Worm (Caenorhabditis elegans) whole organism, mixed stage, embryonic: ENCODE measurements around the gene F26D2.16.

Experiments used
- M03D4.4 ChIP-seq: sonication (generic microtip); optimal IDR thresholded peaks from 2 replicates; lab custom pipeline; 2017; ENCODE audit warnings: mild to moderate bottlenecking, missing genetic modification characterization, missing compliant biosample characterization
- bed-3 ChIP-seq: fragments of 200-800 bp; sonication (Bioruptor generic); optimal IDR thresholded peaks from 3 replicates; lab custom pipeline; 2018; ENCODE audit warnings: mild to moderate bottlenecking, missing genetic modification characterization, moderate library complexity, missing compliant biosample characterization
- blmp-1 ChIP-seq: fragments of 150-350 bp; optimal IDR thresholded peaks from 2 replicates; lab custom pipeline; 2014; ENCODE audit warnings: missing biosample characterization, missing genetic modification characterization
- ceh-43 ChIP-seq: fragments of 200-800 bp; sonication (Bioruptor generic); optimal IDR thresholded peaks from 2 replicates; lab custom pipeline; 2018; ENCODE audit warnings: mild to moderate bottlenecking, missing genetic modification characterization, moderate library complexity, missing compliant biosample characterization
- ceh-83 ChIP-seq: fragments of 200-800 bp; sonication (Bioruptor generic); optimal IDR thresholded peaks from 2 replicates; lab custom pipeline; 2018; ENCODE audit warnings: mild to moderate bottlenecking, missing genetic modification characterization, missing compliant biosample characterization
- ces-1 ChIP-seq: fragments of 150-350 bp; optimal IDR thresholded peaks from 2 replicates; lab custom pipeline; 2014; ENCODE audit warnings: missing biosample characterization, missing genetic modification reagents, missing genetic modification characterization
- cnd-1 ChIP-seq: fragments of 200-800 bp; sonication (Bioruptor generic); optimal IDR thresholded peaks from 2 replicates; lab custom pipeline; 2018; ENCODE audit warnings: mild to moderate bottlenecking, missing genetic modification characterization, missing compliant biosample characterization
- drap-1 ChIP-seq: fragments of 200-800 bp; sonication (Bioruptor generic); optimal IDR thresholded peaks from 3 replicates; lab custom pipeline; 2018; ENCODE audit warnings: mild to moderate bottlenecking, missing genetic modification characterization, missing compliant biosample characterization
- elt-1 ChIP-seq: sonication (generic microtip); optimal IDR thresholded peaks from 2 replicates; lab custom pipeline; 2017; ENCODE audit warnings: missing genetic modification characterization, mild to moderate bottlenecking, missing compliant biosample characterization, antibody characterized with exemption, moderate library complexity, borderline replicate concordance; ENCODE audit not compliant: insufficient read depth
- elt-3 ChIP-seq: fragments of 150-350 bp; optimal IDR thresholded peaks from 2 replicates; lab custom pipeline; 2014; ENCODE audit warnings: missing biosample characterization, missing genetic modification characterization
- flh-1 ChIP-seq: fragments of 200-800 bp; sonication (Bioruptor generic); optimal IDR thresholded peaks from 2 replicates; lab custom pipeline; 2018; ENCODE audit warnings: mild to moderate bottlenecking, missing genetic modification characterization, moderate library complexity, missing compliant biosample characterization
- ham-2 ChIP-seq: fragments of 200-800 bp; sonication (Bioruptor generic); optimal IDR thresholded peaks from 2 replicates; lab custom pipeline; 2018; ENCODE audit warnings: mild to moderate bottlenecking, missing genetic modification characterization, missing compliant biosample characterization
- hlh-1 ChIP-seq: fragments of 150-350 bp; optimal IDR thresholded peaks from 2 replicates; lab custom pipeline; 2014; ENCODE audit warnings: missing biosample characterization, missing genetic modification reagents, missing genetic modification characterization
- lin-32 ChIP-seq: fragments of 200-800 bp; sonication (Bioruptor generic); optimal IDR thresholded peaks from 2 replicates; lab custom pipeline; 2018; ENCODE audit warnings: mild to moderate bottlenecking, missing genetic modification characterization, missing compliant biosample characterization
- lsy-2 ChIP-seq: fragments of 150-350 bp; optimal IDR thresholded peaks from 2 replicates; lab custom pipeline; 2014; ENCODE audit warnings: missing biosample characterization, missing genetic modification characterization
- mab-5 ChIP-seq: fragments of 150-350 bp; optimal IDR thresholded peaks from 2 replicates; lab custom pipeline; 2014; ENCODE audit warnings: missing biosample characterization, missing genetic modification characterization
- mls-2 ChIP-seq: sonication (generic microtip); optimal IDR thresholded peaks from 2 replicates; lab custom pipeline; 2016; ENCODE audit warnings: mild to moderate bottlenecking, missing genetic modification characterization, moderate library complexity, missing compliant biosample characterization
- nhr-12 ChIP-seq: fragments of 150-350 bp; optimal IDR thresholded peaks from 2 replicates; lab custom pipeline; 2014; ENCODE audit warnings: missing biosample characterization, missing genetic modification characterization
- nhr-237 ChIP-seq: fragments of 150-350 bp; optimal IDR thresholded peaks from 2 replicates; lab custom pipeline; 2014; ENCODE audit warnings: missing biosample characterization, missing genetic modification characterization
- nhr-28 ChIP-seq: fragments of 150-350 bp; optimal IDR thresholded peaks from 2 replicates; lab custom pipeline; 2014; ENCODE audit warnings: missing biosample characterization, missing genetic modification characterization
- nhr-76 ChIP-seq: sonication (generic microtip); optimal IDR thresholded peaks from 2 replicates; lab custom pipeline; 2017; ENCODE audit warnings: missing biosample characterization, missing genetic modification characterization
- sem-2 ChIP-seq: fragments of 200-800 bp; sonication (Bioruptor generic); optimal IDR thresholded peaks from 2 replicates; lab custom pipeline; 2018; ENCODE audit warnings: mild to moderate bottlenecking, missing genetic modification characterization, missing compliant biosample characterization
- snpc-4 ChIP-seq: fragments of 150-350 bp; optimal IDR thresholded peaks from 2 replicates; lab custom pipeline; 2014; ENCODE audit warnings: missing biosample characterization, missing genetic modification characterization
- tbx-8 ChIP-seq: fragments of 200-800 bp; sonication (Bioruptor generic); optimal IDR thresholded peaks from 2 replicates; lab custom pipeline; 2018; ENCODE audit warnings: mild to moderate bottlenecking, missing genetic modification characterization, moderate library complexity, missing compliant biosample characterization
- unc-120 ChIP-seq: sonication (generic microtip); optimal IDR thresholded peaks from 2 replicates; lab custom pipeline; 2017; ENCODE audit warnings: missing genetic modification characterization, missing compliant biosample characterization; ENCODE audit not compliant: poor library complexity, severe bottlenecking
- unc-39 ChIP-seq: fragments of 150-350 bp; optimal IDR thresholded peaks from 2 replicates; lab custom pipeline; 2014; ENCODE audit warnings: missing biosample characterization, missing genetic modification characterization
- unc-62 ChIP-seq: fragments of 150-350 bp; optimal IDR thresholded peaks from 2 replicates; lab custom pipeline; 2014; ENCODE audit warnings: missing biosample characterization, missing genetic modification reagents, missing genetic modification characterization
- zip-8 ChIP-seq: fragments of 150-350 bp; optimal IDR thresholded peaks from 2 replicates; lab custom pipeline; 2014; ENCODE audit warnings: missing biosample characterization, missing genetic modification characterization
- ztf-11 ChIP-seq: fragments of 150-350 bp; optimal IDR thresholded peaks from 2 replicates; lab custom pipeline; 2014; ENCODE audit warnings: missing biosample characterization, missing genetic modification characterization

The F26D2.16 gene

DNA sequence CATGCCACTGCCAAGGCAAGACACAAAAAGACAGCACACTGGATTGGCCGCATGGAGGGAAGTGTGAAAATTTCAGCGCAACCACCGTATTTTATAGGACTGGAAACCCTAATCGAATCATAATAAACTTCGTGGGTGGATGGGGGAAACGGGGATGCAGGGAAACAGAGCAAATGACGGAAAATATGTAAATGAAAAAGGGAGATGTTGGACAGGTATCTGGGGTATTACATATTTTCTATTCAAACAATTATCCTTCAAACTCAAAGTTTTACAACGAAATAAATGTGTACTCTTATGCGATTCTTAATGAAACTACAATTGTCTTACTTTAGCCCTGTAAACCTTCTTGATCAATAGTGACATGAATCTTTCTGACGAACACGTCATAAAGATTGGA is at the start of gene F26D2.16:
Gene F26D2.16 (minus strand): TSS at position 101 of the 400 bp plus-strand sequence.
- TF ChIP-seq mls-2 (tag; lab: Kevin White, UChicago), result no peak
- TF ChIP-seq unc-39 (tag; lab: Kevin White, UChicago), result no peak
- no peak for TF ChIP-seq lsy-2 (tag; lab: Kevin White, UChicago)
- TF ChIP-seq cnd-1 (tag; lab: Kevin White, UChicago), result no peak
- TF ChIP-seq elt-1 (tag; lab: Kevin White, UChicago), result no peak
- no peak for TF ChIP-seq M03D4.4
- no peak for TF ChIP-seq ham-2 (GFP tag; lab: Kevin White, UChicago)

DNA sequence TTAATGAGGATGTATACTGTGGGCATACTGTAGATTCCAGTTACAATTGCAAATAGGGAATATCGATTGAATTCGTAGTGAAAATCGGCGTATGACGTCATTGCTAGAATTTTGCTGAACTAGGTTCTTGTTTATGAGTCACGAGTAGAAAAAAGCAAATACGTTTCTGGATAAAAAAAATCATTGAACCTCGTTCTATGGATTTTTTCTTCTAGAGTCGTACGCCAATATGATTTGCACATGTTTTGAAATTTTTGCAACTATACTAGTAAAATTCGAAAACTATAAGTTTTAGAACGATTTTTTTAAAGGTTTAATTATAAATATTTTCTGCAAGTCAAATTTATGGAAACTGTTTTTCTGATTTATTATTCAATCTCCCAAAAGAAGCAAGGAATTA is 48.2 kb upstream of the F26D2.16 start, which contains the start of gene sru-44:
Gene sru-44 (minus strand): TSS at position 101 of the 400 bp plus-strand sequence.
- TF ChIP-seq blmp-1 (no peak), flh-1 (GFP tag; lab: Kevin White, UChicago) (no peak), ceh-43 (GFP tag; lab: Kevin White, UChicago) (no peak), nhr-76 (tag; lab: Kevin White, UChicago) (no peak), ham-2 (GFP tag; lab: Kevin White, UChicago) (no peak), mab-5 (tag; lab: Kevin White, UChicago) (no peak), cnd-1 (tag; lab: Kevin White, UChicago) (no peak), unc-120 (tag; lab: Kevin White, UChicago) (no peak), lin-32 (GFP tag; lab: Kevin White, UChicago) (no peak), nhr-237 (no peak), nhr-12 (no peak), zip-8 (no peak), elt-1 (tag; lab: Kevin White, UChicago) (no peak)

DNA sequence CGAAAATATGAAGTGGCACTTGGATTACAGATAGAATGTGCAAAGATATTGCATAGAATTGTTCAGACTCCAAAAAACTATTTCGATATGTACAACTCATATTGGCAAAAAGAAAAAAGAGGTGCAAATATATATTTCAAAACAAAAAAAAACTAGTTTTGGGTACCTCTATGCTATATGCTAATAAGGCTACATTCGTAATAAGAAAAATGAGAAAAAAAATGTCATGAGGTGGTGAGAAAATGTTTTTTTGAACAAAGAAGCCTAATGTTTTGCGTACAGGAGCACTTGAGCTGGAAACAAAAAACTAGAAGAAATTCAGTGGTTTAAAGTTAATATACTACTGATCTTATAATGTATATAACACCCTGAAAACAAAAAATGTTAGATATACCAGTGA is 41.2 kb upstream of the F26D2.16 start, which contains the start of gene srh-142:
Gene srh-142 (minus strand): TSS at position 101 of the 400 bp plus-strand sequence.
- TF ChIP-seq lsy-2 (tag; lab: Kevin White, UChicago), result no peak
- TF ChIP-seq unc-62, result no peak
- no peak for TF ChIP-seq nhr-12
- no peak for TF ChIP-seq hlh-1 (tag; lab: Kevin White, UChicago)
- no peak for TF ChIP-seq tbx-8
- TF ChIP-seq nhr-28, result no peak
- no peak for TF ChIP-seq elt-1 (tag; lab: Kevin White, UChicago)
- no peak for TF ChIP-seq elt-3 (tag; lab: Kevin White, UChicago)
- no peak for TF ChIP-seq mls-2 (tag; lab: Kevin White, UChicago)
- TF ChIP-seq blmp-1, result no peak
- TF ChIP-seq sem-2 (GFP tag; lab: Kevin White, UChicago), result no peak
- TF ChIP-seq cnd-1 (tag; lab: Kevin White, UChicago), result no peak
- no peak for TF ChIP-seq unc-39 (tag; lab: Kevin White, UChicago)
- no peak for TF ChIP-seq ceh-83 (GFP tag; lab: Kevin White, UChicago)
- TF ChIP-seq M03D4.4, result no peak
- TF ChIP-seq ztf-11 (tag; lab: Kevin White, UChicago), result no peak
- TF ChIP-seq unc-120 (tag; lab: Kevin White, UChicago), result no peak
- TF ChIP-seq bed-3 (GFP tag; lab: Kevin White, UChicago), result no peak

DNA sequence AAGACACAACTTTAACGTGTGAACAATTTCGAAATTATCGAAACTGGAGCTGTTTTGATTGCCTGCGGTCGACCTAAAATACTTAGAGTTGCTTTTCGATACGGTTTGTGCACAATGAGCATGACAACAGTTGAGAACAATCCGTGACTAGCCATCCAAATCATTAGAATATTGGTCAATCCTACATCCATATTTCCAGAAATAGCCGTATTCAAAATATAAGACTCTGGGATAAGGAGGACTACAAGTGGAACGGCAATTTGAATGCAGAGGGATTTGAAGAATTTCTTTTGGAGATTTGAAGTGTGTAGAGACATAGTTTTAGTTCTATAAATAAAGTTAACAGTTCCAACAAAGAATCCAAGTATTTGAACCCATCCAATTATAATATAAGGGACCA is 39.7 kb upstream of the F26D2.16 start:
- TF ChIP-seq unc-62 (no peak), cnd-1 (tag; lab: Kevin White, UChicago) (no peak), M03D4.4 (no peak), bed-3 (GFP tag; lab: Kevin White, UChicago) (no peak)

DNA sequence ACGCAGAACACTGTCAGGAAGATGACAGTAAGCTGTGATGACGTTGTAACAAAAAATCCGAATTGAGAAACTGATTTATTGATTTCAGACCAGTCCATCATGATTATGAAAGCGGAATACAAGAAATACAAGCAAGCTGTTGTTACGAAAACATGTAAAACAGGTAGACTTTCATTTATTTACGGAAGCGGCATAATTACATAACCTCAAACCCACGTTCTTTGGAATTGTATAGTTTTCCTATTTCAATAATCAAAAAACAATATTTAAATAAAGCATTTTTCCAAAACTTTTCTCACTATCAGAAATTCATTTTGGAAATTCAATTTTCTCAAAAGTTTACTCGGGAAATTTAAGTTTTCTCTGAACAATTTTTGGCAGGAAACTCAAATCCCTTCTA is 39.0 kb upstream of the F26D2.16 start, which contains the start of gene str-15:
Gene str-15 (minus strand): TSS at position 101 of the 400 bp plus-strand sequence.
- no peak for TF ChIP-seq ceh-83 (GFP tag; lab: Kevin White, UChicago)
- TF ChIP-seq sem-2 (GFP tag; lab: Kevin White, UChicago), result no peak
- TF ChIP-seq ces-1 (GFP tag; lab: Kevin White, UChicago), result no peak
- TF ChIP-seq nhr-28, result no peak
- no peak for TF ChIP-seq bed-3 (GFP tag; lab: Kevin White, UChicago)
- TF ChIP-seq nhr-76 (tag; lab: Kevin White, UChicago), result no peak
- no peak for TF ChIP-seq drap-1 (GFP tag; lab: Kevin White, UChicago)
- no peak for TF ChIP-seq lsy-2 (tag; lab: Kevin White, UChicago)
- TF ChIP-seq nhr-237, result no peak
- TF ChIP-seq ham-2 (GFP tag; lab: Kevin White, UChicago), result no peak
- no peak for TF ChIP-seq mls-2 (tag; lab: Kevin White, UChicago)
- TF ChIP-seq flh-1 (GFP tag; lab: Kevin White, UChicago), result no peak
- no peak for TF ChIP-seq nhr-12
- no peak for TF ChIP-seq ztf-11 (tag; lab: Kevin White, UChicago)
- TF ChIP-seq snpc-4, result no peak
- TF ChIP-seq hlh-1 (tag; lab: Kevin White, UChicago), result no peak
- TF ChIP-seq ceh-43 (GFP tag; lab: Kevin White, UChicago), result no peak
- TF ChIP-seq M03D4.4, result no peak
